Fruit fly (Drosophila melanogaster) Kc167 (cell line): ENCODE data around the gene Msp300.

Experiments
- Myc ChIP-seq: fragments of >200 bp; optimal IDR thresholded peaks from 2 replicates; lab custom pipeline; 2017; ENCODE audit warnings: missing external identifiers
- Sin3A ChIP-seq: fragments of >200 bp; optimal IDR thresholded peaks from 2 replicates; lab custom pipeline; 2018; ENCODE audit warnings: missing external identifiers
- h ChIP-seq: fragments of >200 bp; optimal IDR thresholded peaks from 3 replicates; lab custom pipeline; 2018; ENCODE audit warnings: missing external identifiers
- insv ChIP-seq: fragments of >200 bp; optimal IDR thresholded peaks from 3 replicates; lab custom pipeline; 2018; ENCODE audit warnings: missing external identifiers
- psq ChIP-seq: fragments of >200 bp; optimal IDR thresholded peaks from 2 replicates; lab custom pipeline; 2017; ENCODE audit warnings: missing external identifiers
- ttk ChIP-seq: sonication (Bioruptor generic); optimal IDR thresholded peaks from 2 replicates; lab custom pipeline; 2017; ENCODE audit warnings: missing external identifiers

The Msp300 gene

dm6 chr2L:5100577-5100976 is at the start of gene Msp300:
Gene Msp300, plus strand, starts transcription at chr2L:5100877.
- TF ChIP-seq psq (lab: Kevin White, UChicago) = no peak
- no peak for TF ChIP-seq ttk (lab: Kevin White, UChicago)
- TF ChIP-seq Sin3A (lab: Kevin White, UChicago) = no peak
- TF ChIP-seq insv (lab: Kevin White, UChicago) = no peak
- TF ChIP-seq Myc (lab: Kevin White, UChicago) = no peak
- no peak for TF ChIP-seq h (lab: Kevin White, UChicago)

- no peak for TF ChIP-seq Sin3A (lab: Kevin White, UChicago)
- TF ChIP-seq ttk (lab: Kevin White, UChicago) = no peak
- no peak for TF ChIP-seq psq (lab: Kevin White, UChicago)
- TF ChIP-seq Myc (lab: Kevin White, UChicago) = no peak
- no peak for TF ChIP-seq h (lab: Kevin White, UChicago)
- no peak for TF ChIP-seq insv (lab: Kevin White, UChicago)
Measured at dm6 chr2L:5052367-5052914, 48.2 kb upstream of the Msp300 start, which contains the start of gene senju. Gene senju, plus strand, starts transcription at chr2L:5052843.

dm6 chr2L:5052994-5053393 is 47.7 kb upstream of the Msp300 start, which contains the start of gene eIF3h:
Gene eIF3h, minus strand, starts transcription at chr2L:5053094.
- TF ChIP-seq Myc (lab: Kevin White, UChicago) (no peak), h (lab: Kevin White, UChicago) (no peak), insv (lab: Kevin White, UChicago) (no peak)

- TF ChIP-seq h (lab: Kevin White, UChicago) = no peak
- no peak for TF ChIP-seq Sin3A (lab: Kevin White, UChicago)
- TF ChIP-seq psq (lab: Kevin White, UChicago) = no peak
Measured at dm6 chr2L:5054953-5055352, 45.7 kb upstream of the Msp300 start, which contains the start of the genes CG14036 and His3.3A. Gene CG14036, minus strand, starts transcription at chr2L:5055016. Gene His3.3A, plus strand, starts transcription at chr2L:5055058.

dm6 chr2L:5055528-5055927 is 45.1 kb upstream of the Msp300 start:
- TF ChIP-seq psq (lab: Kevin White, UChicago) = no peak
- no peak for TF ChIP-seq ttk (lab: Kevin White, UChicago)
- TF ChIP-seq Myc (lab: Kevin White, UChicago) = no peak
- TF ChIP-seq insv (lab: Kevin White, UChicago) = no peak
- TF ChIP-seq h (lab: Kevin White, UChicago) = no peak

- TF ChIP-seq psq (lab: Kevin White, UChicago) (no peak), Sin3A (lab: Kevin White, UChicago) (no peak), Myc (lab: Kevin White, UChicago) (no peak), ttk (lab: Kevin White, UChicago) (no peak), insv (lab: Kevin White, UChicago) (no peak), h (lab: Kevin White, UChicago) (no peak)
Measured at dm6 chr2L:5058094-5058493, 42.6 kb upstream of the Msp300 start, which contains the start of gene Nepl3. Gene Nepl3, minus strand, starts transcription at chr2L:5058248.

dm6 chr2L:5059645-5060254 is 40.9 kb upstream of the Msp300 start, which contains the start of gene Rpn11:
Gene Rpn11, minus strand, starts transcription at chr2L:5059790.
- TF ChIP-seq Myc (lab: Kevin White, UChicago) = no peak
- TF ChIP-seq ttk (lab: Kevin White, UChicago) = no peak
- no peak for TF ChIP-seq psq (lab: Kevin White, UChicago)
- no peak for TF ChIP-seq insv (lab: Kevin White, UChicago)

dm6 chr2L:5060515-5060914 is 40.2 kb upstream of the Msp300 start, which contains the start of gene qtc:
Gene qtc, plus strand, starts transcription at chr2L:5060815.
- TF ChIP-seq Sin3A (lab: Kevin White, UChicago) (no peak), psq (lab: Kevin White, UChicago) (no peak), Myc (lab: Kevin White, UChicago) (no peak), ttk (lab: Kevin White, UChicago) (no peak), h (lab: Kevin White, UChicago) (no peak), insv (lab: Kevin White, UChicago) (no peak)

dm6 chr2L:5060952-5061478 is 39.7 kb upstream of the Msp300 start:
- TF ChIP-seq ttk (lab: Kevin White, UChicago) (no peak), Sin3A (lab: Kevin White, UChicago) (no peak)

- no peak for TF ChIP-seq Sin3A (lab: Kevin White, UChicago)
- TF ChIP-seq ttk (lab: Kevin White, UChicago) = no peak
- no peak for TF ChIP-seq h (lab: Kevin White, UChicago)
- no peak for TF ChIP-seq Myc (lab: Kevin White, UChicago)
- no peak for TF ChIP-seq insv (lab: Kevin White, UChicago)
- no peak for TF ChIP-seq psq (lab: Kevin White, UChicago)
Measured at dm6 chr2L:5062799-5063404, 37.8 kb upstream of the Msp300 start.

dm6 chr2L:5063936-5064335 is 36.7 kb upstream of the Msp300 start:
- TF ChIP-seq h (lab: Kevin White, UChicago) (no peak), Sin3A (lab: Kevin White, UChicago) (no peak), insv (lab: Kevin White, UChicago) (no peak), ttk (lab: Kevin White, UChicago) (no peak), Myc (lab: Kevin White, UChicago) (no peak), psq (lab: Kevin White, UChicago) (no peak)
